Worm (Caenorhabditis elegans): Measurements from ENCODE around the gene srz-78.
A peak's percentile ranks its signal among the peaks of the same experiment; 100 is the strongest.

DNA sequence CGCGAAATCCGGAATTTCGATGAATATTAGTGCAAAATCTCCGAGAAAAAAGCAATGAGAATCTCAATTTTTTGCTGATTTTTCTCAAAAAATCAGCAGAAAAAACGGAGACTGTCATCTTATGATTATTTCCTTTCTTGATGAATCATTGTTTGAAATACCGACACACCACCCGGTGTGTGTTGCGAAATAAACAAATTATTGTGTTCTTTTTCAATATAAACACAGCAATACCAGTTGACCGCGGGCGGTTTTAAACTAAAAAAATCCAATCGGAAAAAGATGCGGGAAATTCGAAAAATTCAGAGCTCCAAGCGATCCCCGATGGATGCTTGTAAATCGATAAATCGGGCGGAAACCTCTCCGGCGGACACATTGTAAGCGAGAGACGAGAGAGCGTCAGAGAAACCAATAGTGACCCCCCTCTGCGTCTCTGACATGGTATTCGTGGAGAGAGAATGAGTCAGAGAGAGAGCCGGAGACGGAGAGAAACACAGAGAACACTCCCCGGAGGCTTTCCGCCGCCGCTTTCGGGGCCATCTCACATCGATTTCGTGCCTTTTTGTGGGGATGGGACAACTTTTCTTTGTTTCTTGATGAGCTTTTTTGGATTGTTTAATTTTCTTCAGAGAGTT lies 24.0 kb downstream of the srz-78 start:
- TF ChIP-seq gei-8 (GFP tag; optimal IDR thresholded peaks at IDR 0.05) (no peak), lsy-2 (tag; optimal IDR thresholded peaks at IDR 0.05) (peak in 1 of 2 experiments; percentile 64), mep-1 (tag; optimal IDR thresholded peaks at IDR 0.05) (peak; percentile 60), dve-1 (tag; optimal IDR thresholded peaks at IDR 0.05; ENCODE audit: insufficient read depth) (peak; percentile 48)

Data from whole organism, L4 larva.